Worm (Caenorhabditis elegans) whole organism, mixed stage, embryonic: Measurements from ENCODE around the gene abhd-3.2.

Source experiments
- M03D4.4 ChIP-seq: sonication (generic microtip); optimal IDR thresholded peaks from 2 replicates; lab custom pipeline; 2017; ENCODE audit warnings: mild to moderate bottlenecking, missing genetic modification characterization, missing compliant biosample characterization
- bed-3 ChIP-seq: fragments of 200-800 bp; sonication (Bioruptor generic); optimal IDR thresholded peaks from 3 replicates; lab custom pipeline; 2018; ENCODE audit warnings: mild to moderate bottlenecking, missing genetic modification characterization, moderate library complexity, missing compliant biosample characterization
- blmp-1 ChIP-seq: fragments of 150-350 bp; optimal IDR thresholded peaks from 2 replicates; lab custom pipeline; 2014; ENCODE audit warnings: missing biosample characterization, missing genetic modification characterization
- ceh-39 ChIP-seq: fragments of 150-350 bp; optimal IDR thresholded peaks from 2 replicates; lab custom pipeline; 2014; ENCODE audit warnings: missing biosample characterization, missing genetic modification characterization
- ceh-43 ChIP-seq: fragments of 200-800 bp; sonication (Bioruptor generic); optimal IDR thresholded peaks from 2 replicates; lab custom pipeline; 2018; ENCODE audit warnings: mild to moderate bottlenecking, missing genetic modification characterization, moderate library complexity, missing compliant biosample characterization
- ceh-83 ChIP-seq: fragments of 200-800 bp; sonication (Bioruptor generic); optimal IDR thresholded peaks from 2 replicates; lab custom pipeline; 2018; ENCODE audit warnings: mild to moderate bottlenecking, missing genetic modification characterization, missing compliant biosample characterization
- ces-1 ChIP-seq: fragments of 150-350 bp; optimal IDR thresholded peaks from 2 replicates; lab custom pipeline; 2014; ENCODE audit warnings: missing biosample characterization, missing genetic modification reagents, missing genetic modification characterization
- cnd-1 ChIP-seq: fragments of 200-800 bp; sonication (Bioruptor generic); optimal IDR thresholded peaks from 2 replicates; lab custom pipeline; 2018; ENCODE audit warnings: mild to moderate bottlenecking, missing genetic modification characterization, missing compliant biosample characterization
- drap-1 ChIP-seq: fragments of 200-800 bp; sonication (Bioruptor generic); optimal IDR thresholded peaks from 3 replicates; lab custom pipeline; 2018; ENCODE audit warnings: mild to moderate bottlenecking, missing genetic modification characterization, missing compliant biosample characterization
- elt-1 ChIP-seq: sonication (generic microtip); optimal IDR thresholded peaks from 2 replicates; lab custom pipeline; 2017; ENCODE audit warnings: missing genetic modification characterization, mild to moderate bottlenecking, missing compliant biosample characterization, antibody characterized with exemption, moderate library complexity, borderline replicate concordance; ENCODE audit not compliant: insufficient read depth
- elt-3 ChIP-seq: fragments of 150-350 bp; optimal IDR thresholded peaks from 2 replicates; lab custom pipeline; 2014; ENCODE audit warnings: missing biosample characterization, missing genetic modification characterization
- flh-1 ChIP-seq: fragments of 200-800 bp; sonication (Bioruptor generic); optimal IDR thresholded peaks from 2 replicates; lab custom pipeline; 2018; ENCODE audit warnings: mild to moderate bottlenecking, missing genetic modification characterization, moderate library complexity, missing compliant biosample characterization
- ham-2 ChIP-seq: fragments of 200-800 bp; sonication (Bioruptor generic); optimal IDR thresholded peaks from 2 replicates; lab custom pipeline; 2018; ENCODE audit warnings: mild to moderate bottlenecking, missing genetic modification characterization, missing compliant biosample characterization
- hlh-1 ChIP-seq: fragments of 150-350 bp; optimal IDR thresholded peaks from 2 replicates; lab custom pipeline; 2014; ENCODE audit warnings: missing biosample characterization, missing genetic modification reagents, missing genetic modification characterization
- lin-13 ChIP-seq: fragments of 150-350 bp; optimal IDR thresholded peaks from 2 replicates; lab custom pipeline; 2014; ENCODE audit warnings: missing biosample characterization, missing genetic modification characterization
- lin-32 ChIP-seq: fragments of 200-800 bp; sonication (Bioruptor generic); optimal IDR thresholded peaks from 2 replicates; lab custom pipeline; 2018; ENCODE audit warnings: mild to moderate bottlenecking, missing genetic modification characterization, missing compliant biosample characterization
- lsy-2 ChIP-seq: fragments of 150-350 bp; optimal IDR thresholded peaks from 2 replicates; lab custom pipeline; 2014; ENCODE audit warnings: missing biosample characterization, missing genetic modification characterization
- mab-5 ChIP-seq: fragments of 150-350 bp; optimal IDR thresholded peaks from 2 replicates; lab custom pipeline; 2014; ENCODE audit warnings: missing biosample characterization, missing genetic modification characterization
- mep-1 ChIP-seq: fragments of 150-350 bp; optimal IDR thresholded peaks from 2 replicates; lab custom pipeline; 2017; ENCODE audit warnings: missing biosample characterization, missing genetic modification reagents, missing genetic modification characterization, inconsistent platforms
- mls-2 ChIP-seq: sonication (generic microtip); optimal IDR thresholded peaks from 2 replicates; lab custom pipeline; 2016; ENCODE audit warnings: mild to moderate bottlenecking, missing genetic modification characterization, moderate library complexity, missing compliant biosample characterization
- nhr-12 ChIP-seq: fragments of 150-350 bp; optimal IDR thresholded peaks from 2 replicates; lab custom pipeline; 2014; ENCODE audit warnings: missing biosample characterization, missing genetic modification characterization
- nhr-2 ChIP-seq: fragments of 150-350 bp; optimal IDR thresholded peaks from 2 replicates; lab custom pipeline; 2014; ENCODE audit warnings: missing biosample characterization, missing genetic modification characterization
- nhr-237 ChIP-seq: fragments of 150-350 bp; optimal IDR thresholded peaks from 2 replicates; lab custom pipeline; 2014; ENCODE audit warnings: missing biosample characterization, missing genetic modification characterization
- nhr-28 ChIP-seq: fragments of 150-350 bp; optimal IDR thresholded peaks from 2 replicates; lab custom pipeline; 2014; ENCODE audit warnings: missing biosample characterization, missing genetic modification characterization
- nhr-76 ChIP-seq: sonication (generic microtip); optimal IDR thresholded peaks from 2 replicates; lab custom pipeline; 2017; ENCODE audit warnings: missing biosample characterization, missing genetic modification characterization
- pha-4 ChIP-seq: fragments of 150-350 bp; optimal IDR thresholded peaks from 2 replicates; lab custom pipeline; 2018; ENCODE audit warnings: missing biosample characterization, missing genetic modification reagents, missing genetic modification characterization
- sem-2 ChIP-seq: fragments of 200-800 bp; sonication (Bioruptor generic); optimal IDR thresholded peaks from 2 replicates; lab custom pipeline; 2018; ENCODE audit warnings: mild to moderate bottlenecking, missing genetic modification characterization, missing compliant biosample characterization
- snpc-4 ChIP-seq: fragments of 150-350 bp; optimal IDR thresholded peaks from 2 replicates; lab custom pipeline; 2014; ENCODE audit warnings: missing biosample characterization, missing genetic modification characterization
- sptf-1 ChIP-seq: sonication (generic microtip); optimal IDR thresholded peaks from 2 replicates; lab custom pipeline; 2017; ENCODE audit warnings: mild to moderate bottlenecking, missing genetic modification characterization, moderate library complexity, missing compliant biosample characterization
- tbx-8 ChIP-seq: fragments of 200-800 bp; sonication (Bioruptor generic); optimal IDR thresholded peaks from 2 replicates; lab custom pipeline; 2018; ENCODE audit warnings: mild to moderate bottlenecking, missing genetic modification characterization, moderate library complexity, missing compliant biosample characterization
- unc-120 ChIP-seq: sonication (generic microtip); optimal IDR thresholded peaks from 2 replicates; lab custom pipeline; 2017; ENCODE audit warnings: missing genetic modification characterization, missing compliant biosample characterization; ENCODE audit not compliant: poor library complexity, severe bottlenecking
- unc-39 ChIP-seq: fragments of 150-350 bp; optimal IDR thresholded peaks from 2 replicates; lab custom pipeline; 2014; ENCODE audit warnings: missing biosample characterization, missing genetic modification characterization
- unc-62 ChIP-seq: fragments of 150-350 bp; optimal IDR thresholded peaks from 2 replicates; lab custom pipeline; 2014; ENCODE audit warnings: missing biosample characterization, missing genetic modification reagents, missing genetic modification characterization
- zip-8 ChIP-seq: fragments of 150-350 bp; optimal IDR thresholded peaks from 2 replicates; lab custom pipeline; 2014; ENCODE audit warnings: missing biosample characterization, missing genetic modification characterization
- ztf-11 ChIP-seq: fragments of 150-350 bp; optimal IDR thresholded peaks from 2 replicates; lab custom pipeline; 2014; ENCODE audit warnings: missing biosample characterization, missing genetic modification characterization

Gene abhd-3.2

DNA sequence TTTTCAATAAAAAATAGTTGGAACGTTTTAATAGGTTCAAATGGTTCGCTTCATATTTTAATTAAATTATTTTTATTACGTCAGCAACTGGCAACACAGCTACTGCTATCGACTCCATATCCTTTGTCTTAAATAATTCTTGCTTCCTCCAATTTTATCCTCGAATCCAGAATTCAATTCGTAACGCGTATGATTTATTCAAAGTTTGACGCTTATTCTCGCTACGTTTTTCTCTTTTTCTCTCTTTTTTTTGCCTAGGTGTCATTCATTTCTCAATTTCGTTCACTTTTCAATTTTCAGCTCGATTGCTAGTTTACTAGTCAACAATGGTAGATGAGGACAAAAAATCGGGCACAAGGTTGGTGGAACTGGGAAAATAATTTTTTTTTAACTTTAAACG lies 27.3 kb downstream of the abhd-3.2 start, which contains the start of gene arr-1:
Gene arr-1 (plus strand): TSS at position 301 of the 400 bp plus-strand sequence.
- TF ChIP-seq drap-1 (GFP tag; lab: Kevin White, UChicago) (no peak), pha-4 (no peak), hlh-1 (tag; lab: Kevin White, UChicago) (no peak), mls-2 (no peak), unc-39 (tag; lab: Kevin White, UChicago) (no peak), zip-8 (tag; lab: Kevin White, UChicago) (no peak), lin-32 (GFP tag; lab: Kevin White, UChicago) (no peak), lsy-2 (tag; lab: Kevin White, UChicago) (no peak), elt-1 (no peak), nhr-12 (tag; lab: Kevin White, UChicago) (no peak)

DNA sequence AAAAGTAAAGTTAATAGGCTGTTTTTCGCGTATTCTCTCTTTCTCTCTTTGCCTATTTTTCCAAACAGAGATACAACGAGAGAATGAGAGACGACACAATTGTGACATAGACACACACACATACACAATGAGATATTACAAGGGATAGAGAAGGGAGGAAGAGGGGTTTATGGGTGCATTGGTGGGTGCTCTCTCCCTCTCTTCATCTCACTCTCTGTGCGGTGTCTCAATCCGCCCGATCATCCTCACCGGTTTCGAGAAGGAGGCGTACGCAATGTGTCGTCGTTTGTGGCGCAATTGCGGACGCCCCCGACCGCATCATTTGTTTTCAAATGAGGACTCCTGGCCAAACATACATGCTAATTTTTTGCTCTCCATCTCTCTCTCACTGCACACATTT lies 28.3 kb downstream of the abhd-3.2 start:
- TF ChIP-seq lin-13 (peak; percentile 85), sptf-1 (tag; lab: Kevin White, UChicago) (peak; percentile 85), elt-1 (peak; percentile 56), ztf-11 (tag; lab: Kevin White, UChicago) (peak; percentile 76), flh-1 (GFP tag; lab: Kevin White, UChicago) (no peak), zip-8 (tag; lab: Kevin White, UChicago) (no peak), nhr-237 (peak; percentile 90), hlh-1 (tag; lab: Kevin White, UChicago) (peak; percentile 68), nhr-12 (tag; lab: Kevin White, UChicago) (no peak), nhr-28 (tag; lab: Kevin White, UChicago) (no peak), ceh-43 (peak; percentile 4), sem-2 (GFP tag; lab: Kevin White, UChicago) (no peak), cnd-1 (tag; lab: Kevin White, UChicago) (peak; percentile 71), ceh-83 (no peak), ham-2 (peak; percentile 37), unc-120 (tag; lab: Kevin White, UChicago) (peak; percentile 98), snpc-4 (tag; lab: Kevin White, UChicago) (no peak), ces-1 (GFP tag; lab: Kevin White, UChicago) (peak; percentile 96), bed-3 (GFP tag; lab: Kevin White, UChicago) (peak; percentile 29), lin-32 (GFP tag; lab: Kevin White, UChicago) (peak; percentile 6), pha-4 (peak; percentile 90), nhr-76 (tag; lab: Kevin White, UChicago) (no peak), lsy-2 (tag; lab: Kevin White, UChicago) (peak; percentile 79), tbx-8 (GFP tag; lab: Kevin White, UChicago) (peak; percentile 25), blmp-1 (tag; lab: Kevin White, UChicago) (no peak), mep-1 (peak; percentile 91), drap-1 (GFP tag; lab: Kevin White, UChicago) (peak; percentile 87), M03D4.4 (tag; lab: Kevin White, UChicago) (peak; percentile 71), mab-5 (tag; lab: Kevin White, UChicago) (no peak), ceh-39 (tag; lab: Kevin White, UChicago) (peak; percentile 41), unc-62 (GFP tag; lab: Kevin White, UChicago) (peak; percentile 93), mls-2 (peak; percentile 91), nhr-2 (tag; lab: Kevin White, UChicago) (peak; percentile 69), elt-3 (tag; lab: Kevin White, UChicago) (peak; percentile 29), unc-39 (tag; lab: Kevin White, UChicago) (peak; percentile 40)
- TF ChIP-seq, all 35 proteins: peak for 25

DNA sequence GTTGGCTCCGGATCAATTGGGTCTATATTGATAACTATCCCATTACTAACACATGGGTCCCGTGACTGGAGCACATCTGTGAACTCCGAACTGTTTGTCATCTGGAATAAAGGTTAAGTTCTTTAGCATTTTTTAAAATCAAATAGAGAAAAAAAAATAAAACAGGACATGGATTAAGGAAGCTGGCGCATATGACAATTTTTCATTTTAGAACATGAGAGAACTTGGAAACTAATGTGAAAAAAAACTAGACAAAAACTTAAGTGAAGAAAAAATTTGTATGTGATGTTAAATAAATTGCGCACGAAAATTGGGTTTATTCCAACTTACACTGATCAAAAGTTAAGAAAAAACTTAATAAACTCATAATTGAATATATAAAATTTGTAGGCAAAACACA lies 29.0 kb downstream of the abhd-3.2 start, which contains the start of gene sms-2:
Gene sms-2 (minus strand): TSS at position 101 of the 400 bp plus-strand sequence.
- TF ChIP-seq lsy-2 (tag; lab: Kevin White, UChicago) (no peak), ceh-43 (no peak), nhr-12 (tag; lab: Kevin White, UChicago) (no peak), nhr-237 (no peak), snpc-4 (tag; lab: Kevin White, UChicago) (no peak), bed-3 (GFP tag; lab: Kevin White, UChicago) (no peak), sptf-1 (tag; lab: Kevin White, UChicago) (no peak), blmp-1 (tag; lab: Kevin White, UChicago) (no peak), elt-3 (tag; lab: Kevin White, UChicago) (no peak), ham-2 (no peak), flh-1 (GFP tag; lab: Kevin White, UChicago) (no peak), tbx-8 (GFP tag; lab: Kevin White, UChicago) (no peak), unc-62 (GFP tag; lab: Kevin White, UChicago) (no peak), lin-13 (no peak)
